Worm (Caenorhabditis elegans): ENCODE data around the gene srj-9.

ce11 chrV:3391005-3391404 lies 40.7 kb upstream of the srj-9 start:
- no peak for TF ChIP-seq nhr-11 (tag; optimal IDR thresholded peaks at IDR 0.05)
- TF ChIP-seq pqm-1 (tag; optimal IDR thresholded peaks at IDR 0.05) = no peak
- TF ChIP-seq hlh-15 (tag; optimal IDR thresholded peaks at IDR 0.05) = no peak
